Worm (Caenorhabditis elegans) whole organism, L1 larva: Measurements from ENCODE around the gene T09F3.7.

Experiments used
- ama-1 ChIP-seq: fragments of 150-350 bp; optimal IDR thresholded peaks from 2 replicates; lab custom pipeline; 2014
- fkh-4 ChIP-seq: sonication (generic microtip); optimal IDR thresholded peaks from 2 replicates; lab custom pipeline; 2016; ENCODE audit warnings: missing compliant biosample characterization, missing genetic modification characterization, borderline replicate concordance
- lsy-2 ChIP-seq, 2 experiments: fragments of 150-350 bp; optimal IDR thresholded peaks; 2 replicates each; lab custom pipeline; 2014; ENCODE audit warnings: missing biosample characterization in 2 of 2, missing genetic modification characterization in 2 of 2
- nhr-11 ChIP-seq: fragments of 150-350 bp; optimal IDR thresholded peaks from 2 replicates; lab custom pipeline; 2014; ENCODE audit warnings: missing biosample characterization, missing genetic modification characterization
- nhr-28 ChIP-seq: fragments of 150-350 bp; optimal IDR thresholded peaks from 2 replicates; lab custom pipeline; 2014; ENCODE audit warnings: missing biosample characterization, missing genetic modification characterization
- sox-4 ChIP-seq: sonication (generic microtip); optimal IDR thresholded peaks from 2 replicates; lab custom pipeline; 2016; ENCODE audit warnings: missing genetic modification characterization, missing compliant biosample characterization

- no peak for TF ChIP-seq sox-4 (tag; lab: Kevin White, UChicago)
- no peak for TF ChIP-seq fkh-4 (tag; lab: Kevin White, UChicago)
- no peak for TF ChIP-seq lsy-2 (tag; optimal IDR thresholded peaks at IDR 0.05; lab: Kevin White, UChicago)
- TF ChIP-seq nhr-11 (tag; lab: Kevin White, UChicago), result no peak
- no peak for TF ChIP-seq nhr-28 (tag; lab: Kevin White, UChicago)
- no peak for TF ChIP-seq ama-1 (lab: Kevin White, UChicago)
These were observed 12.0 kb downstream of the T09F3.7 start for ce11 chrII:10402991-10403390.
